Worm (Caenorhabditis elegans): ENCODE data around the gene Y75B12B.10.

ce11 chrV:15150661-15151060 is 49.2 kb upstream of the Y75B12B.10 start, which contains the start of gene T09F5.2:
- TF ChIP-seq tbx-8 (GFP tag; optimal IDR thresholded peaks at IDR 0.05) (no peak), mep-1 (tag; optimal IDR thresholded peaks at IDR 0.05) (no peak), elt-3 (tag; optimal IDR thresholded peaks at IDR 0.05) (no peak)
